Worm (Caenorhabditis elegans): ENCODE measurements around the gene W02F12.2.

W02F12.2 gene

ce11 chrV:6655174-6655573 lies 42.3 kb downstream of the W02F12.2 start, which contains the start of gene syx-18 (continued):
- TF ChIP-seq Y75B8A.6 (GFP tag; IDR thresholded peaks at IDR 0.05) (peak; percentile 27; the same call in 1 of the 2 replicates), Y5F2A.4 (GFP tag; optimal IDR thresholded peaks at IDR 0.05) (no peak), arid-1 (GFP tag; conservative IDR thresholded peaks at IDR 0.05) (no peak), zag-1 (tag; optimal IDR thresholded peaks at IDR 0.05) (no peak), aha-1 (tag) (no peak), hif-1 (tag; optimal IDR thresholded peaks at IDR 0.05) (no peak), egl-43 (GFP tag; IDR thresholded peaks at IDR 0.05) (no peak), madf-9 (GFP tag; conservative IDR thresholded peaks at IDR 0.05) (no peak)

ce11 chrV:6652051-6652450 lies 45.4 kb downstream of the W02F12.2 start, which contains the start of gene T10H9.8:
Gene T10H9.8 (plus strand): TSS chrV:6652351.
- TF ChIP-seq fos-1 (tag; optimal IDR thresholded peaks at IDR 0.05) = no peak
- TF ChIP-seq ceh-44 (GFP tag; IDR thresholded peaks at IDR 0.05) = no peak
- TF ChIP-seq unc-130 (GFP tag; optimal IDR thresholded peaks at IDR 0.05) = no peak
- TF ChIP-seq mxl-2 (GFP tag; conservative IDR thresholded peaks at IDR 0.05) = no peak
- no peak for TF ChIP-seq F26F4.8 (GFP tag; conservative IDR thresholded peaks at IDR 0.05)
- no peak for TF ChIP-seq pha-4 (GFP tag; IDR thresholded peaks at IDR 0.05)
- no peak for TF ChIP-seq pha-4 (tag; optimal IDR thresholded peaks at IDR 0.05)
- no peak for TF ChIP-seq hlh-11 (tag; optimal IDR thresholded peaks at IDR 0.05)
- TF ChIP-seq zip-11 (GFP tag; IDR thresholded peaks at IDR 0.05) = no peak
- TF ChIP-seq dmd-6 (GFP tag; IDR thresholded peaks at IDR 0.05) = peak; percentile 25; the same call in 1 of the 2 replicates
- TF ChIP-seq lin-1 (GFP tag; IDR thresholded peaks at IDR 0.05) = no peak
- TF ChIP-seq mdl-1 (tag; optimal IDR thresholded peaks at IDR 0.05) = no peak
- peak; percentile 40 for TF ChIP-seq hlh-30 (tag; optimal IDR thresholded peaks at IDR 0.05; ENCODE audit: insufficient read depth)
- no peak for TF ChIP-seq F10B5.3 (tag; optimal IDR thresholded peaks at IDR 0.05)
- TF ChIP-seq lin-13 (GFP tag; optimal IDR thresholded peaks at IDR 0.05) = no peak
- TF ChIP-seq ceh-32 (tag; optimal IDR thresholded peaks at IDR 0.05; ENCODE audit: poor library complexity) = no peak
- TF ChIP-seq snpc-4 (tag; optimal IDR thresholded peaks at IDR 0.05) = no peak
- TF ChIP-seq tag-97 (GFP tag; IDR thresholded peaks at IDR 0.05) = no peak
- TF ChIP-seq cey-2 (tag; optimal IDR thresholded peaks at IDR 0.05; ENCODE audit: borderline replicate concordance, insufficient read depth) = peak; percentile 56
- TF ChIP-seq unc-62 (GFP tag; optimal IDR thresholded peaks at IDR 0.05 in 1 of 2) = no peak
- no peak for TF ChIP-seq unc-62 (tag; optimal IDR thresholded peaks at IDR 0.05)
- TF ChIP-seq ceh-62 (tag; optimal IDR thresholded peaks at IDR 0.05) = no peak
- TF ChIP-seq ceh-82 (tag; optimal IDR thresholded peaks at IDR 0.05) = no peak
- TF ChIP-seq lim-7 (GFP tag; IDR thresholded peaks at IDR 0.05) = no peak
- TF ChIP-seq F49E8.2 (tag; optimal IDR thresholded peaks at IDR 0.05; ENCODE audit: borderline replicate concordance) = no peak
- no peak for TF ChIP-seq spr-1 (tag; optimal IDR thresholded peaks at IDR 0.05)
- TF ChIP-seq F37D6.2 (tag; optimal IDR thresholded peaks at IDR 0.05) = no peak
- no peak for TF ChIP-seq egl-43 (GFP tag; IDR thresholded peaks at IDR 0.05)
- TF ChIP-seq unc-39 (tag; optimal IDR thresholded peaks at IDR 0.05) = no peak
- no peak for TF ChIP-seq lir-3 (tag; optimal IDR thresholded peaks at IDR 0.05)
- TF ChIP-seq lin-38 (GFP tag; IDR thresholded peaks at IDR 0.05) = no peak
- TF ChIP-seq T20F7.1 (GFP tag; optimal IDR thresholded peaks at IDR 0.05) = peak; percentile 21
- TF ChIP-seq nhr-28 (tag; optimal IDR thresholded peaks at IDR 0.05) = peak; percentile 22
- TF ChIP-seq aha-1 (tag) = peak; percentile 80
- no peak for TF ChIP-seq ama-1 (optimal IDR thresholded peaks at IDR 0.05)
- no peak for TF ChIP-seq nhr-25 (tag; optimal IDR thresholded peaks at IDR 0.05; ENCODE audit: borderline replicate concordance, insufficient read depth)

All from whole organism, L4 larva.